Worm (Caenorhabditis elegans): ENCODE data around the gene clec-72.

DNA sequence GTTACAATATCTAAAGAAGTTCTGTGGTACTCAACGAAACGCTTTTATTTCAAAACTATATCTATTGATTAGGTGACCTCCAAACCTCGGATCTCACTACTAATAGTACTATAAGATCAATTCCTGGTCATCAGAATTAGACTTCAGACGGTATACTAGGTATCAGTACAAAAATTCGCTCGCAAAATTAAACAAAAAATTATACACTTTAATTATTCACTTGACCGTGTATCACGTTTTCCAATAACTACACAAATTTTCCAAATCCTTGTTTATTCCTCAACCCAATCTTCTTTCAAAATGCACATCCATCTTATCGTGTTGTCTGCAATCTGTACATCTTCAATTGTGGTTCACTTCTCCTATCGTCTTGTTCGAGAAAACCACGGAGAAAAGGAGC, 26.5 kb upstream of the clec-72 start, which contains the start of gene F56D6.23:
- TF ChIP-seq flt-1 (GFP tag; IDR thresholded peaks at IDR 0.05) (no peak), tab-1 (GFP tag; IDR thresholded peaks at IDR 0.05) (no peak)
